Fruit fly (Drosophila melanogaster) whole organism, embryonic: ENCODE results near the gene Nadsyn.

Experiments used
- Ada2b ChIP-seq: fragments of 200-800 bp; sonication (Bioruptor generic); IDR thresholded peaks from 2 replicates; pipeline ENCODE4 v1.3.6; 2022; ENCODE audit warnings: missing biosample characterization, missing genetic modification characterization
- CG11560 ChIP-seq: fragments of 200-800 bp; sonication (Bioruptor generic); IDR thresholded peaks from 3 replicates; pipeline ENCODE4 v1.3.6; 2022; ENCODE audit warnings: missing biosample characterization, missing genetic modification characterization
- CG11696 ChIP-seq: fragments of 200-800 bp; sonication (Bioruptor generic); IDR thresholded peaks from 2 replicates; pipeline ENCODE4 v1.3.6; 2022; ENCODE audit warnings: missing biosample characterization, missing genetic modification characterization
- CG12104 ChIP-seq: fragments of 200-800 bp; sonication (Bioruptor generic); optimal IDR thresholded peaks from 3 replicates; lab custom pipeline; 2016; ENCODE audit warnings: missing biosample characterization, missing genetic modification characterization
- CG15479 ChIP-seq: fragments of 200-800 bp; sonication (Bioruptor generic); optimal IDR thresholded peaks from 3 replicates; lab custom pipeline; 2019; ENCODE audit warnings: missing biosample characterization, mild to moderate bottlenecking, missing genetic modification characterization, moderate library complexity
- CG16863 ChIP-seq: fragments of 200-800 bp; sonication (Bioruptor generic); optimal IDR thresholded peaks from 3 replicates; lab custom pipeline; 2016; ENCODE audit warnings: missing biosample characterization, missing genetic modification characterization
- CG17328 ChIP-seq: fragments of 200-800 bp; sonication (Bioruptor generic); IDR thresholded peaks from 2 replicates; pipeline ENCODE4 v1.3.6; 2022; ENCODE audit warnings: missing biosample characterization, missing genetic modification characterization
- CG18476 ChIP-seq: fragments of 200-800 bp; sonication (Bioruptor generic); optimal IDR thresholded peaks from 2 replicates; lab custom pipeline; 2016; ENCODE audit warnings: missing biosample characterization, mild to moderate bottlenecking, missing genetic modification characterization
- CG2712 ChIP-seq: fragments of 200-800 bp; optimal IDR thresholded peaks from 3 replicates; lab custom pipeline; 2019; ENCODE audit warnings: missing biosample characterization, mild to moderate bottlenecking, missing genetic modification characterization, moderate library complexity
- CG30431 ChIP-seq: fragments of 200-800 bp; sonication (Bioruptor generic); optimal IDR thresholded peaks from 2 replicates; lab custom pipeline; 2017; ENCODE audit warnings: missing biosample characterization, missing genetic modification characterization
- CG31365 ChIP-seq: fragments of 200-800 bp; sonication (Bioruptor generic); optimal IDR thresholded peaks from 2 replicates; lab custom pipeline; 2018; ENCODE audit warnings: missing biosample characterization, mild to moderate bottlenecking, missing genetic modification characterization
- CG31441 ChIP-seq: fragments of 200-800 bp; sonication (Bioruptor generic); IDR thresholded peaks from 2 replicates; pipeline ENCODE4 v1.3.6; 2022; ENCODE audit warnings: missing biosample characterization, missing genetic modification characterization
- CG33213 ChIP-seq: fragments of 200-800 bp; sonication (Bioruptor generic); optimal IDR thresholded peaks from 3 replicates; lab custom pipeline; 2016; ENCODE audit warnings: missing biosample characterization, missing genetic modification characterization
- CG7987 ChIP-seq: fragments of 200-800 bp; sonication (Bioruptor generic); optimal IDR thresholded peaks from 2 replicates; lab custom pipeline; 2018; ENCODE audit warnings: missing biosample characterization, mild to moderate bottlenecking, missing genetic modification characterization, moderate library complexity
- CG9876 ChIP-seq: fragments of 200-800 bp; sonication (Bioruptor generic); optimal IDR thresholded peaks from 2 replicates; lab custom pipeline; 2016; ENCODE audit warnings: missing biosample characterization, missing genetic modification characterization
- D19A ChIP-seq: fragments of 200-800 bp; optimal IDR thresholded peaks from 3 replicates; lab custom pipeline; 2019; ENCODE audit warnings: missing biosample characterization, mild to moderate bottlenecking, missing genetic modification characterization, moderate library complexity
- Dek ChIP-seq: fragments of 200-800 bp; sonication (Bioruptor generic); optimal IDR thresholded peaks from 3 replicates; lab custom pipeline; 2019; ENCODE audit warnings: missing biosample characterization, mild to moderate bottlenecking, missing genetic modification characterization, moderate library complexity
- Dip3 ChIP-seq: fragments of 200-800 bp; sonication (Bioruptor generic); optimal IDR thresholded peaks from 3 replicates; lab custom pipeline; 2016; ENCODE audit warnings: missing biosample characterization, missing genetic modification characterization
- Dp ChIP-seq: fragments of 200-800 bp; sonication (Bioruptor generic); optimal IDR thresholded peaks from 2 replicates; lab custom pipeline; 2018; ENCODE audit warnings: missing biosample characterization, mild to moderate bottlenecking, missing genetic modification characterization, moderate library complexity
- Drgx ChIP-seq: fragments of 200-800 bp; sonication (Bioruptor generic); IDR thresholded peaks from 2 replicates; pipeline ENCODE4 v1.3.6; 2022; ENCODE audit warnings: missing biosample characterization, missing genetic modification characterization
- Eip74EF ChIP-seq, 2 experiments: fragments of 200-800 bp in 1 of 2; fragments of >200 bp in 1 of 2; sonication (Bioruptor generic) in 1 of 2; optimal IDR thresholded peaks; 2 replicates each; lab custom pipeline; 2017 to 2019; ENCODE audit warnings: missing biosample characterization in 2 of 2, missing genetic modification characterization in 2 of 2, mild to moderate bottlenecking in 1 of 2, moderate library complexity in 1 of 2
- GATAe ChIP-seq: fragments of 200-800 bp; sonication (Bioruptor generic); conservative IDR thresholded peaks from 2 replicates; pipeline ENCODE4 v1.3.6; 2022; ENCODE audit warnings: missing biosample characterization, missing genetic modification characterization
- Hmx ChIP-seq: fragments of 200-800 bp; sonication (Bioruptor generic); optimal IDR thresholded peaks from 2 replicates; lab custom pipeline; 2016; ENCODE audit warnings: missing biosample characterization, missing genetic modification characterization
- MTF-1 ChIP-seq: fragments of 200-800 bp; sonication (Bioruptor generic); optimal IDR thresholded peaks from 2 replicates; lab custom pipeline; 2018; ENCODE audit warnings: missing biosample characterization, mild to moderate bottlenecking, missing genetic modification characterization, borderline replicate concordance
- Max ChIP-seq: fragments of 200-800 bp; sonication (Bioruptor generic); optimal IDR thresholded peaks from 2 replicates; lab custom pipeline; 2016; ENCODE audit warnings: missing biosample characterization, mild to moderate bottlenecking, missing genetic modification characterization
- Mrtf ChIP-seq: fragments of 200-800 bp; sonication (Bioruptor generic); IDR thresholded peaks from 3 replicates; pipeline ENCODE4 v1.3.6; 2022; ENCODE audit warnings: missing biosample characterization, missing genetic modification characterization
- NfI ChIP-seq: fragments of 200-800 bp; sonication (Bioruptor generic); optimal IDR thresholded peaks from 3 replicates; lab custom pipeline; 2018; ENCODE audit warnings: missing biosample characterization, mild to moderate bottlenecking, missing genetic modification characterization, moderate library complexity
- Oli ChIP-seq: fragments of 200-800 bp; sonication (Bioruptor generic); optimal IDR thresholded peaks from 2 replicates; lab custom pipeline; 2018; ENCODE audit warnings: missing biosample characterization, mild to moderate bottlenecking, missing genetic modification characterization, moderate library complexity
- Poxn ChIP-seq: fragments of 200-800 bp; sonication (Bioruptor generic); IDR thresholded peaks from 2 replicates; pipeline ENCODE4 v1.3.6; 2022; ENCODE audit warnings: missing biosample characterization, missing genetic modification characterization
- Ptx1 ChIP-seq: fragments of 200-800 bp; sonication (Bioruptor generic); IDR thresholded peaks from 2 replicates; pipeline ENCODE4 v1.3.6; 2022; ENCODE audit warnings: missing biosample characterization, missing genetic modification characterization
- Rfx ChIP-seq: fragments of 200-800 bp; sonication (Bioruptor generic); IDR thresholded peaks from 2 replicates; pipeline ENCODE4 v1.3.6; 2022; ENCODE audit warnings: missing biosample characterization, missing genetic modification characterization
- Sin3A ChIP-seq: fragments of >200 bp; optimal IDR thresholded peaks from 2 replicates; lab custom pipeline; 2018
- YL-1 ChIP-seq: fragments of 200-800 bp; sonication (Bioruptor generic); optimal IDR thresholded peaks from 3 replicates; lab custom pipeline; 2017; ENCODE audit warnings: missing biosample characterization, mild to moderate bottlenecking, missing genetic modification characterization
- al ChIP-seq: fragments of 200-800 bp; sonication (Bioruptor generic); IDR thresholded peaks from 2 replicates; pipeline ENCODE4 v1.3.6; 2022; ENCODE audit warnings: missing biosample characterization, missing genetic modification characterization
- ase ChIP-seq: fragments of 200-800 bp; sonication (Bioruptor generic); IDR thresholded peaks from 3 replicates; pipeline ENCODE4 v1.3.6; 2022; ENCODE audit warnings: missing biosample characterization, missing genetic modification characterization
- bigmax ChIP-seq: fragments of 200-800 bp; sonication (Bioruptor generic); optimal IDR thresholded peaks from 2 replicates; lab custom pipeline; 2018; ENCODE audit warnings: missing biosample characterization, mild to moderate bottlenecking, missing genetic modification characterization
- cad ChIP-seq: fragments of >200 bp; optimal IDR thresholded peaks from 2 replicates; lab custom pipeline; 2017; ENCODE audit warnings: missing biosample characterization, missing genetic modification characterization
- chif ChIP-seq, 2 experiments: fragments of 200-800 bp; sonication (Bioruptor generic); optimal IDR thresholded peaks; 3 replicates each; lab custom pipeline; 2016; ENCODE audit warnings: missing biosample characterization in 2 of 2, missing genetic modification characterization in 2 of 2
- crc ChIP-seq: fragments of 200-800 bp; sonication (Bioruptor generic); optimal IDR thresholded peaks from 2 replicates; lab custom pipeline; 2016; ENCODE audit warnings: missing biosample characterization, missing genetic modification characterization
- crol ChIP-seq: fragments of 200-800 bp; sonication (Bioruptor generic); IDR thresholded peaks from 2 replicates; pipeline ENCODE4 v1.3.6; 2022; ENCODE audit warnings: missing biosample characterization, missing genetic modification characterization
- dati ChIP-seq: fragments of 200-800 bp; sonication (Bioruptor generic); IDR thresholded peaks from 2 replicates; pipeline ENCODE4 v1.3.6; 2022; ENCODE audit warnings: missing biosample characterization, missing genetic modification characterization
- dmrt11E ChIP-seq: fragments of 200-800 bp; sonication (Bioruptor generic); optimal IDR thresholded peaks from 3 replicates; lab custom pipeline; 2018; ENCODE audit warnings: missing biosample characterization, mild to moderate bottlenecking, missing genetic modification characterization, moderate library complexity
- h ChIP-seq: fragments of >200 bp; optimal IDR thresholded peaks from 2 replicates; lab custom pipeline; 2017
- hkb ChIP-seq, 2 experiments: fragments of 200-800 bp in 1 of 2; fragments of >200 bp in 1 of 2; sonication (Bioruptor generic) in 1 of 2; IDR thresholded peaks in 1 of 2; optimal IDR thresholded peaks in 1 of 2; 2 replicates each; pipeline versions ENCODE4 v1.3.6 to Lab custom; 2017 to 2022; ENCODE audit warnings: missing biosample characterization in 1 of 2, missing genetic modification characterization in 1 of 2
- hth ChIP-seq: fragments of >200 bp; optimal IDR thresholded peaks from 2 replicates; lab custom pipeline; 2017; ENCODE audit warnings: inconsistent platforms
- ro ChIP-seq: fragments of 200-800 bp; sonication (Bioruptor generic); IDR thresholded peaks from 2 replicates; pipeline ENCODE4 v1.3.6; 2022; ENCODE audit warnings: missing biosample characterization, missing genetic modification characterization
- sim ChIP-seq: fragments of 200-800 bp; sonication (Bioruptor generic); IDR thresholded peaks from 2 replicates; pipeline ENCODE4 v1.3.6; 2022; ENCODE audit warnings: missing biosample characterization, missing genetic modification characterization
- tgo ChIP-seq: fragments of 200-800 bp; sonication (Bioruptor generic); IDR thresholded peaks from 3 replicates; pipeline ENCODE4 v1.3.6; 2022; ENCODE audit warnings: missing biosample characterization, missing genetic modification characterization
- twi ChIP-seq: fragments of 200-800 bp; optimal IDR thresholded peaks from 2 replicates; lab custom pipeline; 2019; ENCODE audit warnings: missing biosample characterization, mild to moderate bottlenecking, missing genetic modification characterization, moderate library complexity
- vfl ChIP-seq: fragments of 200-800 bp; sonication (Bioruptor generic); optimal IDR thresholded peaks from 2 replicates; lab custom pipeline; 2016; ENCODE audit warnings: missing biosample characterization, missing genetic modification characterization
- wor ChIP-seq: fragments of 200-800 bp; sonication (Bioruptor generic); IDR thresholded peaks from 2 replicates; pipeline ENCODE4 v1.3.6; 2022; ENCODE audit warnings: missing biosample characterization, missing genetic modification characterization
- z ChIP-seq: fragments of 200-800 bp; sonication (Bioruptor generic); IDR thresholded peaks from 3 replicates; pipeline ENCODE4 v1.3.6; 2022; ENCODE audit warnings: missing biosample characterization, missing genetic modification characterization

Nadsyn gene

dm6 chrX:13739411-13739888 lies 21.4 kb upstream of the Nadsyn start, which contains the start of gene CG11151 (continued):
- TF ChIP-seq crc (GFP tag; lab: Kevin White, UChicago) (peak; percentile 97), Ptx1 (GFP tag; lab: Robert Waterston, UW) (peak; percentile 96), YL-1 (GFP tag; lab: Kevin White, UChicago) (peak; percentile 88), CG7987 (GFP tag; lab: Kevin White, UChicago) (peak; percentile 91), Eip74EF (GFP tag; optimal IDR thresholded peaks at IDR 0.05; lab: Kevin White, UChicago) (peak in 1 of 2 experiments; percentile 93), chif (GFP tag; optimal IDR thresholded peaks at IDR 0.05; lab: Kevin White, UChicago) (peak; percentile 96 to 98), CG18476 (GFP tag; lab: Kevin White, UChicago) (peak; percentile 95), CG15479 (GFP tag; lab: Kevin White, UChicago) (peak; percentile 84), wor (GFP tag; lab: Robert Waterston, UW) (peak; percentile 95), D19A (tag; lab: Kevin White, UChicago) (peak; percentile 94), ro (GFP tag; lab: Robert Waterston, UW) (peak; percentile 76), sim (GFP tag; lab: Robert Waterston, UW) (peak; percentile 93), z (GFP tag; lab: Robert Waterston, UW) (peak; percentile 47; the same call in 1 of the 3 replicates), al (peak; percentile 91), tgo (GFP tag; lab: Robert Waterston, UW) (peak; percentile 96), CG30431 (GFP tag; lab: Kevin White, UChicago) (peak; percentile 94), CG31441 (GFP tag; lab: Robert Waterston, UW) (peak; percentile 95), Oli (tag; lab: Kevin White, UChicago) (peak; percentile 98), CG12104 (GFP tag; lab: Kevin White, UChicago) (peak; percentile 93), Dek (tag; lab: Kevin White, UChicago) (peak; percentile 94), twi (tag; lab: Kevin White, UChicago) (peak; percentile 93), hkb (optimal IDR thresholded peaks at IDR 0.05; lab: Kevin White, UChicago) (no peak), hkb (GFP tag; IDR thresholded peaks at IDR 0.05; lab: Robert Waterston, UW) (peak; percentile 97), CG31365 (peak; percentile 86), CG11560 (tag; lab: Robert Waterston, UW) (peak; percentile 78), dati (peak; percentile 86), CG9876 (peak; percentile 93), cad (GFP tag; lab: Kevin White, UChicago) (no peak), Max (peak; percentile 96), crol (GFP tag; lab: Robert Waterston, UW) (peak; percentile 44; the same call in 1 of the 2 replicates), Ada2b (peak; percentile 95), CG2712 (peak; percentile 97), MTF-1 (peak; percentile 92), vfl (GFP tag; lab: Kevin White, UChicago) (peak; percentile 95), Drgx (GFP tag; lab: Robert Waterston, UW) (peak; percentile 96), Mrtf (peak; percentile 93), ase (peak; percentile 95), h (lab: Kevin White, UChicago) (no peak), Dp (GFP tag; lab: Kevin White, UChicago) (peak; percentile 38), CG17328 (peak; percentile 96), CG11696 (GFP tag; lab: Robert Waterston, UW) (peak; percentile 87), hth (lab: Kevin White, UChicago) (no peak), Sin3A (lab: Kevin White, UChicago) (no peak), CG33213 (GFP tag; lab: Kevin White, UChicago) (peak; percentile 94), CG16863 (GFP tag; lab: Kevin White, UChicago) (peak; percentile 97), bigmax (GFP tag; lab: Kevin White, UChicago) (peak; percentile 46), Poxn (peak; percentile 86), Rfx (peak; percentile 96), dmrt11E (peak; percentile 97), GATAe (GFP tag; lab: Robert Waterston, UW) (peak; percentile 76), Hmx (GFP tag; lab: Kevin White, UChicago) (peak; percentile 92), Dip3 (GFP tag; lab: Kevin White, UChicago) (peak; percentile 95), NfI (GFP tag; lab: Kevin White, UChicago) (peak; percentile 96)
